Fruit fly (Drosophila melanogaster): ENCODE data around the gene CG42554.

DNA sequence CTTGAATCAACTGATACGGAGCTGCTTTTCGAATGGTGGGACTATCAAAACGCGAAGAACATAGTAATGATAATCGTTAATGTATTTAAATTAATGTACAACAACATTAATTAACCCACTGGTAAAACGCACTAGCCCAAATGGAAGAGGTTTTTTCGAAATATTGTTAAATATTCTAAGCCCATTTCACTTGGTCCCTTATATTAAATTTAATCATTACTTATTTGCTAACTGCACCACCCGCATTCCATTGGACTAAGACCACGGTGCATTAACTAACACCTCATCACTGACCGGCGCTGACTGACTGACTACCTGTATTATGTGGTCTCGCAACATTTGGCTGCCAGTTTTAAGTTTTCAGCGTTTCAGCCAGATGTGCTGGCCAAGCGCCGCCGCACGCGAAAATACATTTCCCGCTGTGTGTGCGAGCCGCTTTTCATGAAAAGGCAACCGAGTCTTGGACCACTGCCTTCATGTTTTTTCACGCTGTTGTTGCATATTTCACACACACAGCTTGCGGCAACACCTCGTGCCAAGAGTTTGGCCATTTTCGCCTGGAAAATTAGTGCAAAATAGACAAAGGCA, 41.7 kb upstream of the CG42554 start:
- no peak for TF ChIP-seq CTCF (optimal IDR thresholded peaks at IDR 0.05)
- no peak for TF ChIP-seq CG8478 (optimal IDR thresholded peaks at IDR 0.05)

Data from S2 (cell line).